Fruit fly (Drosophila melanogaster) whole organism: ENCODE measurements around the gene Hk.

Source experiments
- CG8478 ChIP-seq: fragments of >200 bp; optimal IDR thresholded peaks from 2 replicates; lab custom pipeline; 2018; ENCODE audit warnings: inconsistent platforms
- Dll ChIP-seq: fragments of >200 bp; optimal IDR thresholded peaks from 2 replicates; lab custom pipeline; 2017
- EcR ChIP-seq, 2 experiments: fragments of >200 bp; optimal IDR thresholded peaks; 2 replicates each; lab custom pipeline; 2017; ENCODE audit warnings: missing biosample characterization in 2 of 2, missing genetic modification characterization in 2 of 2, missing genetic modification reagents in 2 of 2
- pan ChIP-seq: fragments of >200 bp; optimal IDR thresholded peaks from 2 replicates; lab custom pipeline; 2017
- psq ChIP-seq: fragments of >200 bp; optimal IDR thresholded peaks from 2 replicates; lab custom pipeline; 2017
- usp ChIP-seq: fragments of >200 bp; optimal IDR thresholded peaks from 2 replicates; lab custom pipeline; 2017; ENCODE audit warnings: missing biosample characterization, missing genetic modification characterization, mixed read lengths

Hk gene

DNA sequence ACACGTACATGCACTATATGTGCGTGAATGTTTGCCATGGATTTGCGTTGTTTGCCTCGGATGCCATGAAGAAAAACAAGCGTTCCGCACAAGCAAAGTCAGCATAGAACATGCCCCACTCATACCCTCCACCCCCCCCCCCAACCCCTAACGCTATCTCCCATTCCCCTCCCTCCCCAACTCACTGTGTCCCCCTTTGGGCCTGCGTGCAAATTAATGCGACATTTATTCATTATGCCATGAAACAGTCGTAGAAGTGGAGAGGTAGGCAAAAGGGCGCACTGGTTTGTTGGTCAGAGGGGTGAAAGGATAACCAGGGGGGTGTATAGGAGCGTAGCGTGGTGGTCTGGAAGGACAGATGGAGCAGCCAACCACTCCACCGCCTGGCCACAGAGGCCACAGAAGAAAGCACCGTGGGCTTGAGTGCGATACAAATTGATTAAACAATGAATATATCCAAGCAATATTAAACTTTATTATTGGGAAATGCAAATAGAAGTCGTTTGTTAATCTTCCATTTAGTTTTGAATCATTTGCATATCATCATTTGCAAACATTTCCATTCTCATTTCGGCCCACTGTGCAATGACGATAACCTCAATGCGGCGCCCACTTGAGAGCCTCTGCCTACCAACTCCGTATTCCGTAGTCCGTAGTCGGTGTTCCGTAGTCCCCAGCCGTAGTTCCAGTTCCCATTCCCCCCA, 78.8 kb downstream of the Hk start:
- no peak for TF ChIP-seq psq (lab: Kevin White, UChicago)
- TF ChIP-seq Dll (lab: Kevin White, UChicago), result no peak
- no peak for TF ChIP-seq CG8478 (lab: Kevin White, UChicago)
- TF ChIP-seq EcR (GFP tag; optimal IDR thresholded peaks at IDR 0.05; lab: Kevin White, UChicago), result no peak
- no peak for TF ChIP-seq usp (GFP tag; lab: Kevin White, UChicago)
- no peak for TF ChIP-seq pan (lab: Kevin White, UChicago)
